Worm (Caenorhabditis elegans) whole organism, L1 larva: ENCODE results near the gene F31E8.5.
A peak's percentile ranks its signal among the peaks of the same experiment; 100 is the strongest.

Experiments
- blmp-1 ChIP-seq: fragments of 150-350 bp; optimal IDR thresholded peaks from 2 replicates; lab custom pipeline; 2014; ENCODE audit warnings: missing biosample characterization, missing genetic modification characterization
- mdl-1 ChIP-seq, 2 experiments: fragments of 150-350 bp; optimal IDR thresholded peaks; 2 replicates each; lab custom pipeline; 2014 to 2017; ENCODE audit warnings: missing biosample characterization in 2 of 2, missing genetic modification characterization in 2 of 2, inconsistent platforms in 1 of 2

ce11 chrII:6836762-6837566 is 29.9 kb upstream of the F31E8.5 start:
- peak; percentile 89 for TF ChIP-seq blmp-1 (tag; lab: Kevin White, UChicago)
- no peak for TF ChIP-seq mdl-1 (tag; optimal IDR thresholded peaks at IDR 0.05; lab: Kevin White, UChicago)
